Worm (Caenorhabditis elegans) whole organism, young adult: ENCODE measurements around the gene morc-1.

Source experiments
- K11D2.4 ChIP-seq: fragments of 200-800 bp; sonication (Bioruptor generic); IDR thresholded peaks from 2 replicates; pipeline ENCODE4 v1.3.6; 2022; ENCODE audit warnings: missing genetic modification reagents, missing genetic modification characterization, missing compliant biosample characterization
- Y53F4B.3 ChIP-seq: fragments of 200-800 bp; sonication (Bioruptor generic); IDR thresholded peaks from 2 replicates; pipeline ENCODE4 v1.3.6; 2022; ENCODE audit warnings: missing genetic modification reagents, missing genetic modification characterization, missing compliant biosample characterization
- Y56A3A.18 ChIP-seq: fragments of 200-800 bp; sonication (Bioruptor generic); IDR thresholded peaks from 2 replicates; pipeline ENCODE4 v1.3.6; 2022; ENCODE audit warnings: missing genetic modification reagents, missing genetic modification characterization, missing compliant biosample characterization
- dox-1 ChIP-seq: fragments of 200-800 bp; sonication (Bioruptor generic); IDR thresholded peaks from 2 replicates; pipeline ENCODE4 v1.3.6; 2022; ENCODE audit warnings: missing genetic modification reagents, missing genetic modification characterization, missing compliant biosample characterization
- hrde-1 ChIP-seq: sonication (generic microtip); optimal IDR thresholded peaks from 2 replicates; lab custom pipeline; 2016; ENCODE audit warnings: missing genetic modification characterization, mild to moderate bottlenecking, missing compliant biosample characterization, moderate library complexity, missing genotype, missing genetic modification reagents, borderline replicate concordance
- nhr-90 ChIP-seq: sonication (generic microtip); optimal IDR thresholded peaks from 2 replicates; lab custom pipeline; 2016; ENCODE audit warnings: missing genotype, mild to moderate bottlenecking, missing genetic modification characterization, missing compliant biosample characterization
- pha-4 ChIP-seq: fragments of 150-350 bp; sonication (generic microtip); optimal IDR thresholded peaks from 2 replicates; lab custom pipeline; 2014; ENCODE audit warnings: missing biosample characterization, missing genetic modification reagents, missing genetic modification characterization
- sea-2 ChIP-seq: fragments of 200-800 bp; sonication (Bioruptor generic); IDR thresholded peaks from 2 replicates; pipeline ENCODE4 v1.3.6; 2022; ENCODE audit warnings: missing genetic modification characterization, missing compliant biosample characterization
- snpc-1.1 ChIP-seq: sonication (generic microtip); optimal IDR thresholded peaks from 2 replicates; lab custom pipeline; 2017; ENCODE audit warnings: missing genetic modification characterization, mild to moderate bottlenecking, missing compliant biosample characterization, antibody characterized with exemption, moderate library complexity, missing genotype, missing genetic modification reagents; ENCODE audit not compliant: insufficient read depth
- snpc-3.4 ChIP-seq: sonication (generic microtip); optimal IDR thresholded peaks from 2 replicates; lab custom pipeline; 2017; ENCODE audit warnings: missing genetic modification characterization, mild to moderate bottlenecking, missing compliant biosample characterization, antibody characterized with exemption, moderate library complexity, missing genotype, missing genetic modification reagents
- tbx-9 ChIP-seq: sonication (generic microtip); optimal IDR thresholded peaks from 2 replicates; lab custom pipeline; 2016; ENCODE audit warnings: borderline replicate concordance, missing genetic modification characterization, inconsistent platforms, missing compliant biosample characterization
- ztf-28 ChIP-seq: fragments of 200-800 bp; sonication (Bioruptor generic); IDR thresholded peaks from 2 replicates; pipeline ENCODE4 v1.3.6; 2022; ENCODE audit warnings: missing genetic modification reagents, missing genetic modification characterization, missing compliant biosample characterization

DNA sequence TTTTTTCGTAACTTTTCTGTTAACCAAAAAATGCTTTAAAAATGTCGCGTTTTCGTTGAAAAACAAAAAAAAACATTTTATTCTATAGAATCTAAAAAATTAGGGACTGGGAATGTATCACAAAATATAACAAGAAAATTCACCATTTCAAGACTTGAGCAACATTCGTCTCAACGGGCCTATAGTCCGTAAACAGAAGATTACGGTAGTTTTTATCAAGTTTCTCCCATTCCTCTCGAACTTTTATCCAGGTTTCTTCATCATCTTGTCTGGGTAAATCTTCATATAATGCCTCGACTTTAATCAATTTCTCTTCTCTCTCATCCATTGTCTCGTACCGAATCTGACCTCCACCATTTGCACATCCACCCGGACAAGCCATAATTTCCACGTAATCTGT, 51.3 kb downstream of the morc-1 start:
- TF ChIP-seq sea-2 (GFP tag; lab: Robert Waterston, UW) (no peak), nhr-90 (no peak), snpc-3.4 (no peak), Y56A3A.18 (GFP tag; lab: Robert Waterston, UW) (0 out of 2 replicates have a peak, but pooled peaks have one; percentile 41), hrde-1 (tag; lab: Kevin White, UChicago) (no peak), ztf-28 (GFP tag; lab: Robert Waterston, UW) (no peak), K11D2.4 (GFP tag; lab: Robert Waterston, UW) (no peak), Y53F4B.3 (GFP tag; lab: Robert Waterston, UW) (no peak), pha-4 (no peak), dox-1 (GFP tag; lab: Robert Waterston, UW) (no peak), snpc-1.1 (tag; lab: Kevin White, UChicago) (no peak), tbx-9 (no peak)
